Worm (Caenorhabditis elegans) whole organism, midembryonic: ENCODE measurements around the gene tif-1A.

ENCODE experiments used
- T22C8.4 ChIP-seq: fragments of 200-800 bp; sonication (Bioruptor generic); IDR thresholded peaks from 2 replicates; pipeline ENCODE4 v1.3.6; 2022; ENCODE audit warnings: missing genetic modification characterization, missing compliant biosample characterization
- cog-1 ChIP-seq: sonication (generic microtip); optimal IDR thresholded peaks from 2 replicates; lab custom pipeline; 2016; ENCODE audit warnings: missing genetic modification characterization, missing compliant biosample characterization
- flt-1 ChIP-seq: fragments of 200-800 bp; sonication (Bioruptor generic); IDR thresholded peaks from 2 replicates; pipeline ENCODE4 v1.3.6; 2022; ENCODE audit warnings: missing genetic modification characterization, missing compliant biosample characterization
- klf-2 ChIP-seq: fragments of 200-800 bp; sonication (Bioruptor generic); conservative IDR thresholded peaks from 2 replicates; pipeline ENCODE4 v1.3.6; 2022; ENCODE audit warnings: missing genetic modification reagents, missing genetic modification characterization, missing compliant biosample characterization
- med-1 ChIP-seq: sonication (generic microtip); optimal IDR thresholded peaks from 2 replicates; lab custom pipeline; 2017; ENCODE audit warnings: missing genetic modification characterization, mild to moderate bottlenecking, missing compliant biosample characterization, antibody characterized with exemption, missing genetic modification reagents; ENCODE audit not compliant: insufficient read depth
- ref-1 ChIP-seq: fragments of 200-800 bp; sonication (Bioruptor generic); conservative IDR thresholded peaks from 2 replicates; pipeline ENCODE4 v1.3.6; 2022; ENCODE audit warnings: missing genetic modification reagents, missing genetic modification characterization, missing compliant biosample characterization
- tab-1 ChIP-seq: fragments of 200-800 bp; sonication (Bioruptor generic); IDR thresholded peaks from 2 replicates; pipeline ENCODE4 v1.3.6; 2022; ENCODE audit warnings: missing genetic modification characterization, missing compliant biosample characterization
- ztf-23 ChIP-seq: fragments of 200-800 bp; sonication (Bioruptor generic); IDR thresholded peaks from 2 replicates; pipeline ENCODE4 v1.3.6; 2022; ENCODE audit warnings: missing genetic modification reagents, missing genetic modification characterization, missing compliant biosample characterization
- ztf-29 ChIP-seq: fragments of 200-800 bp; sonication (Bioruptor generic); IDR thresholded peaks from 2 replicates; pipeline ENCODE4 v1.3.6; 2022; ENCODE audit warnings: missing genetic modification reagents, missing genetic modification characterization, missing compliant biosample characterization

DNA sequence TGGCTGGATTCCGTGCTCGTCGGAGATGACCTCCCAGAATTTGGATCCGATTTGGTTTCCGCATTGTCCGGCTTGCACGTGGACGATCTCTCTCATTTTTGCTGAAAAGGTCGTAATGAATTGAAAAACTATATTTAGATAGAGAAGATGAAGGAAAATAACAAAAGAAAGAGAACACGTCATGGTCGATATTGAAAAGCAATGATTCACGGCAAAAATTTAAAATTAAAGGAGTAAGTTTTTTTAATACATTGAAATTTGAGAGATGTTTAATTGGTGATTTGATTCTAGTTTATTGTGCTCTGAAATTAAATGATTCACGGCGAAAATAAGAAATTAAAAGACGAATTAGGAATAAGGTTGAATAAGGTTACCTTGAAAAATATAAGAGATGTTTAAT is 13.6 kb upstream of the tif-1A start, which contains the start of gene tbb-2:
- TF ChIP-seq cog-1 (no peak), ztf-23 (GFP tag; lab: Robert Waterston, UW) (no peak), flt-1 (GFP tag; lab: Robert Waterston, UW) (no peak), tab-1 (GFP tag; lab: Robert Waterston, UW) (no peak), ref-1 (GFP tag; lab: Robert Waterston, UW) (no peak), med-1 (GFP tag; lab: Kevin White, UChicago) (no peak), ztf-29 (GFP tag; lab: Robert Waterston, UW) (no peak), klf-2 (no peak), T22C8.4 (GFP tag; lab: Robert Waterston, UW) (no peak)
